Worm (Caenorhabditis elegans): Measurements from ENCODE around the gene Y75B8A.13.

ce11 chrIII:12182919-12183318 is 32.6 kb downstream of the Y75B8A.13 start, which contains the start of gene Y75B8A.10:
- TF ChIP-seq T22C8.4 (GFP tag; IDR thresholded peaks at IDR 0.05) (no peak), ref-1 (GFP tag; conservative IDR thresholded peaks at IDR 0.05) (no peak), tab-1 (GFP tag; IDR thresholded peaks at IDR 0.05) (no peak), klf-2 (GFP tag; conservative IDR thresholded peaks at IDR 0.05) (no peak), flt-1 (GFP tag; IDR thresholded peaks at IDR 0.05) (no peak), ztf-29 (GFP tag; IDR thresholded peaks at IDR 0.05) (no peak), cog-1 (tag; optimal IDR thresholded peaks at IDR 0.05) (no peak), med-1 (GFP tag; optimal IDR thresholded peaks at IDR 0.05; ENCODE audit: insufficient read depth) (no peak), ztf-23 (GFP tag; IDR thresholded peaks at IDR 0.05) (no peak)

Measured in whole organism, midembryonic.